Fruit fly (Drosophila melanogaster) whole organism, embryonic: Measurements from ENCODE around the gene LanB1.

ENCODE experiments used
- ATbp ChIP-seq: fragments of 200-800 bp; sonication (Bioruptor generic); optimal IDR thresholded peaks from 2 replicates; lab custom pipeline; 2017; ENCODE audit warnings: missing biosample characterization, mild to moderate bottlenecking, missing genetic modification characterization, missing genetic modification reagents
- Atf-2 ChIP-seq: fragments of 200-800 bp; sonication (Bioruptor generic); optimal IDR thresholded peaks from 2 replicates; lab custom pipeline; 2016; ENCODE audit warnings: missing biosample characterization, missing genetic modification characterization
- Atf6 ChIP-seq: fragments of 200-800 bp; sonication (Bioruptor generic); IDR thresholded peaks from 2 replicates; pipeline ENCODE4 v1.3.6; 2022; ENCODE audit warnings: missing biosample characterization, missing genetic modification characterization
- B-H1 ChIP-seq: fragments of 200-800 bp; sonication (Bioruptor generic); IDR thresholded peaks from 3 replicates; pipeline ENCODE4 v1.3.6; 2022; ENCODE audit warnings: missing biosample characterization, missing genetic modification characterization
- Bdp1 ChIP-seq: fragments of 200-800 bp; sonication (Bioruptor generic); optimal IDR thresholded peaks from 3 replicates; lab custom pipeline; 2016; ENCODE audit warnings: missing biosample characterization, missing genetic modification characterization
- C15 ChIP-seq: fragments of 200-800 bp; sonication (Bioruptor generic); IDR thresholded peaks from 3 replicates; pipeline ENCODE4 v1.3.6; 2022; ENCODE audit warnings: missing biosample characterization, missing genetic modification characterization
- CG10321 ChIP-seq: fragments of 200-800 bp; sonication (Bioruptor generic); IDR thresholded peaks from 2 replicates; pipeline ENCODE4 v1.3.6; 2022; ENCODE audit warnings: missing biosample characterization, missing genetic modification characterization
- CG10565 ChIP-seq: fragments of 200-800 bp; sonication (Bioruptor generic); optimal IDR thresholded peaks from 3 replicates; lab custom pipeline; 2016; ENCODE audit warnings: missing biosample characterization, mild to moderate bottlenecking, missing genetic modification characterization
- CG10979 ChIP-seq: fragments of 200-800 bp; sonication (Bioruptor generic); optimal IDR thresholded peaks from 2 replicates; lab custom pipeline; 2018; ENCODE audit warnings: missing biosample characterization, mild to moderate bottlenecking, missing genetic modification characterization, moderate library complexity
- CG11560 ChIP-seq: fragments of 200-800 bp; sonication (Bioruptor generic); IDR thresholded peaks from 3 replicates; pipeline ENCODE4 v1.3.6; 2022; ENCODE audit warnings: missing biosample characterization, missing genetic modification characterization
- CG14441 ChIP-seq: fragments of 200-800 bp; sonication (Bioruptor generic); IDR thresholded peaks from 2 replicates; pipeline ENCODE4 v1.3.6; 2022; ENCODE audit warnings: missing biosample characterization, missing genetic modification characterization
- CG17359 ChIP-seq: fragments of 200-800 bp; sonication (Bioruptor generic); optimal IDR thresholded peaks from 3 replicates; lab custom pipeline; 2018; ENCODE audit warnings: missing biosample characterization, mild to moderate bottlenecking, missing genetic modification characterization, moderate library complexity
- CG2129 ChIP-seq: fragments of 200-800 bp; sonication (Bioruptor generic); IDR thresholded peaks from 2 replicates; pipeline ENCODE4 v1.3.6; 2022; ENCODE audit warnings: missing biosample characterization, missing genetic modification characterization; ENCODE audit not compliant: partially characterized antibody
- CG30403 ChIP-seq: fragments of 200-800 bp; sonication (Bioruptor generic); optimal IDR thresholded peaks from 3 replicates; lab custom pipeline; 2016; ENCODE audit warnings: missing biosample characterization, missing genetic modification characterization
- CG3407 ChIP-seq: fragments of 200-800 bp; sonication (Bioruptor generic); optimal IDR thresholded peaks from 2 replicates; lab custom pipeline; 2018; ENCODE audit warnings: missing biosample characterization, mild to moderate bottlenecking, missing genetic modification characterization
- CG4404 ChIP-seq: fragments of 200-800 bp; sonication (Bioruptor generic); IDR thresholded peaks from 2 replicates; pipeline ENCODE4 v1.3.6; 2022; ENCODE audit warnings: missing biosample characterization, missing genetic modification characterization
- CG5180 ChIP-seq: fragments of 200-800 bp; sonication (Bioruptor generic); optimal IDR thresholded peaks from 3 replicates; lab custom pipeline; 2017; ENCODE audit warnings: missing biosample characterization, missing genetic modification characterization, mild to moderate bottlenecking, moderate library complexity, missing genetic modification reagents
- CG6175 ChIP-seq: fragments of 200-800 bp; sonication (Bioruptor generic); IDR thresholded peaks from 3 replicates; pipeline ENCODE4 v1.3.6; 2022; ENCODE audit warnings: missing biosample characterization, missing genetic modification characterization
- CG8089 ChIP-seq: fragments of 200-800 bp; sonication (Bioruptor generic); optimal IDR thresholded peaks from 3 replicates; lab custom pipeline; 2016; ENCODE audit warnings: missing biosample characterization, missing genetic modification characterization
- CG8281 ChIP-seq: fragments of 200-800 bp; sonication (Bioruptor generic); optimal IDR thresholded peaks from 2 replicates; lab custom pipeline; 2018; ENCODE audit warnings: missing biosample characterization, mild to moderate bottlenecking, missing genetic modification characterization, moderate library complexity
- CG8765 ChIP-seq: fragments of 200-800 bp; sonication (Bioruptor generic); IDR thresholded peaks from 2 replicates; pipeline ENCODE4 v1.3.6; 2022; ENCODE audit warnings: missing biosample characterization, missing genetic modification characterization
- CG8924 ChIP-seq: fragments of 200-800 bp; optimal IDR thresholded peaks from 3 replicates; lab custom pipeline; 2019; ENCODE audit warnings: missing biosample characterization, mild to moderate bottlenecking, missing genetic modification characterization, moderate library complexity
- CG9932 ChIP-seq: fragments of 200-800 bp; sonication (Bioruptor generic); IDR thresholded peaks from 2 replicates; pipeline ENCODE4 v1.3.6; 2022; ENCODE audit warnings: missing biosample characterization, missing genetic modification characterization
- Eip74EF ChIP-seq, 2 experiments: fragments of 200-800 bp in 1 of 2; fragments of >200 bp in 1 of 2; sonication (Bioruptor generic) in 1 of 2; optimal IDR thresholded peaks; 2 replicates each; lab custom pipeline; 2017 to 2019; ENCODE audit warnings: missing biosample characterization in 2 of 2, missing genetic modification characterization in 2 of 2, mild to moderate bottlenecking in 1 of 2, moderate library complexity in 1 of 2
- HHEX ChIP-seq: fragments of 200-800 bp; sonication (Bioruptor generic); optimal IDR thresholded peaks from 3 replicates; lab custom pipeline; 2017; ENCODE audit warnings: missing biosample characterization, mild to moderate bottlenecking, missing genetic modification characterization, missing genetic modification reagents
- Optix ChIP-seq: fragments of 200-800 bp; sonication (Bioruptor generic); IDR thresholded peaks from 3 replicates; pipeline ENCODE4 v1.3.6; 2022; ENCODE audit warnings: missing biosample characterization, missing genetic modification characterization
- Ptx1 ChIP-seq: fragments of 200-800 bp; sonication (Bioruptor generic); IDR thresholded peaks from 2 replicates; pipeline ENCODE4 v1.3.6; 2022; ENCODE audit warnings: missing biosample characterization, missing genetic modification characterization
- YL-1 ChIP-seq: fragments of 200-800 bp; sonication (Bioruptor generic); optimal IDR thresholded peaks from 3 replicates; lab custom pipeline; 2017; ENCODE audit warnings: missing biosample characterization, mild to moderate bottlenecking, missing genetic modification characterization
- ara ChIP-seq: fragments of 200-800 bp; sonication (Bioruptor generic); IDR thresholded peaks from 2 replicates; pipeline ENCODE4 v1.3.6; 2022; ENCODE audit warnings: missing biosample characterization, missing genetic modification characterization
- btn ChIP-seq: fragments of 200-800 bp; sonication (Bioruptor generic); optimal IDR thresholded peaks from 2 replicates; lab custom pipeline; 2016; ENCODE audit warnings: missing biosample characterization, missing genetic modification characterization
- ci ChIP-seq: fragments of 200-800 bp; sonication (Bioruptor generic); IDR thresholded peaks from 3 replicates; pipeline ENCODE4 v1.3.6; 2022; ENCODE audit warnings: missing biosample characterization, missing genetic modification characterization
- dmrt99B ChIP-seq: fragments of 200-800 bp; sonication (Bioruptor generic); optimal IDR thresholded peaks from 2 replicates; lab custom pipeline; 2018; ENCODE audit warnings: missing biosample characterization, mild to moderate bottlenecking, missing genetic modification characterization, moderate library complexity
- exex ChIP-seq: fragments of 200-800 bp; sonication (Bioruptor generic); optimal IDR thresholded peaks from 4 replicates; lab custom pipeline; 2018; ENCODE audit warnings: missing biosample characterization, mild to moderate bottlenecking, missing genetic modification characterization, moderate library complexity
- fd64A ChIP-seq: fragments of 200-800 bp; sonication (Bioruptor generic); optimal IDR thresholded peaks from 3 replicates; lab custom pipeline; 2018; ENCODE audit warnings: missing biosample characterization, mild to moderate bottlenecking, missing genetic modification characterization
- ftz-f1 ChIP-seq: fragments of 200-800 bp; sonication (Bioruptor generic); optimal IDR thresholded peaks from 2 replicates; lab custom pipeline; 2016; ENCODE audit warnings: missing biosample characterization, missing genetic modification characterization
- gsb ChIP-seq: fragments of 200-800 bp; sonication (Bioruptor generic); IDR thresholded peaks from 2 replicates; pipeline ENCODE4 v1.3.6; 2022; ENCODE audit warnings: missing biosample characterization, missing genetic modification characterization
- h ChIP-seq: fragments of >200 bp; optimal IDR thresholded peaks from 2 replicates; lab custom pipeline; 2017
- hth ChIP-seq: fragments of >200 bp; optimal IDR thresholded peaks from 2 replicates; lab custom pipeline; 2017; ENCODE audit warnings: inconsistent platforms
- ind ChIP-seq: fragments of 200-800 bp; sonication (Bioruptor generic); optimal IDR thresholded peaks from 3 replicates; lab custom pipeline; 2016; ENCODE audit warnings: missing biosample characterization, missing genetic modification characterization
- kni ChIP-seq: fragments of 200-800 bp; sonication (Bioruptor generic); optimal IDR thresholded peaks from 3 replicates; lab custom pipeline; 2017; ENCODE audit warnings: mild to moderate bottlenecking, missing biosample characterization, missing genetic modification reagents, missing genetic modification characterization
- knrl ChIP-seq: fragments of 200-800 bp; sonication (Bioruptor generic); IDR thresholded peaks from 3 replicates; pipeline ENCODE4 v1.3.6; 2022; ENCODE audit warnings: missing biosample characterization, missing genetic modification characterization; ENCODE audit not compliant: partially characterized antibody
- mld ChIP-seq: fragments of 200-800 bp; sonication (Bioruptor generic); IDR thresholded peaks from 3 replicates; pipeline ENCODE4 v1.3.6; 2022; ENCODE audit warnings: missing biosample characterization, missing genetic modification characterization; ENCODE audit not compliant: partially characterized antibody
- org-1 ChIP-seq: fragments of 200-800 bp; sonication (Bioruptor generic); optimal IDR thresholded peaks from 2 replicates; lab custom pipeline; 2017; ENCODE audit warnings: missing biosample characterization, missing genetic modification characterization
- pho ChIP-seq: fragments of 200-800 bp; sonication (Bioruptor generic); optimal IDR thresholded peaks from 2 replicates; lab custom pipeline; 2016; ENCODE audit warnings: missing biosample characterization, missing genetic modification characterization
- pnt ChIP-seq: fragments of 200-800 bp; sonication (Bioruptor generic); optimal IDR thresholded peaks from 3 replicates; lab custom pipeline; 2016; ENCODE audit warnings: missing biosample characterization, missing genetic modification characterization
- prd ChIP-seq, 3 experiments: fragments of >200 bp in 2 of 3; fragments of 200-800 bp in 1 of 3; sonication (Bioruptor generic) in 1 of 3; optimal IDR thresholded peaks in 2 of 3; IDR thresholded peaks in 1 of 3; 2 replicates in 2 of 3; 3 replicates in 1 of 3; pipeline versions ENCODE4 v1.3.6 to Lab custom; 2017 to 2022; ENCODE audit warnings: missing biosample characterization in 1 of 3, missing genetic modification characterization in 1 of 3
- run ChIP-seq: fragments of 200-800 bp; sonication (Bioruptor generic); optimal IDR thresholded peaks from 3 replicates; lab custom pipeline; 2018; ENCODE audit warnings: missing biosample characterization, mild to moderate bottlenecking, missing genetic modification characterization
- toy ChIP-seq: fragments of 200-800 bp; sonication (Bioruptor generic); IDR thresholded peaks from 2 replicates; pipeline ENCODE4 v1.3.6; 2022; ENCODE audit warnings: missing biosample characterization, missing genetic modification characterization
- tx ChIP-seq: fragments of 200-800 bp; sonication (Bioruptor generic); optimal IDR thresholded peaks from 2 replicates; lab custom pipeline; 2016; ENCODE audit warnings: missing biosample characterization, missing genetic modification characterization
- unc-4 ChIP-seq: fragments of 200-800 bp; sonication (Bioruptor generic); IDR thresholded peaks from 2 replicates; pipeline ENCODE4 v1.3.6; 2022; ENCODE audit warnings: missing biosample characterization, missing genetic modification characterization; ENCODE audit not compliant: partially characterized antibody
- yki ChIP-seq: fragments of >200 bp; optimal IDR thresholded peaks from 3 replicates; lab custom pipeline; 2018
- zf30C ChIP-seq: fragments of 200-800 bp; sonication (Bioruptor generic); optimal IDR thresholded peaks from 3 replicates; lab custom pipeline; 2018; ENCODE audit warnings: missing biosample characterization, mild to moderate bottlenecking, missing genetic modification characterization

LanB1 gene

DNA sequence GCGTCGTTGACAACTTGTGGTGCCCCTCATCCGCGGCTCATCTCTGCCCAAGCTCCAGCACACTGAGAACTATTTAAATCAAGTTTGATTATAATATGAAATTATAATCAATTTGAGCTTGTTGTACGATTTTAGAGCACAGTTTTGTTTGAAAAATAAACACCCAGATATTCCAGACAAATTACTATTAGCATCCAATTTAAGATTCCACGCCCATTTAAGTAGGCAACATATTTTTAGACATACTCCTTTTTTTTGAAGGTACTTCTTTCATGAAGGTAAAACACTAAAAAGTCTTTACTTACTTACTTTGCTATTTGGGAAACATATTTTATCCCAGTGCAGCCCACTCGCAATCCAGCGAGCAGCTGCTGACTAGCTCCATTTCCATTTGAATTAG, 26.8 kb downstream of the LanB1 start (continued):
- no peak for TF ChIP-seq YL-1 (GFP tag; lab: Kevin White, UChicago)
- no peak for TF ChIP-seq prd (optimal IDR thresholded peaks at IDR 0.05; lab: Kevin White, UChicago)
- TF ChIP-seq prd (GFP tag; IDR thresholded peaks at IDR 0.05; lab: Robert Waterston, UW): no peak
- no peak for TF ChIP-seq CG8281 (tag; lab: Kevin White, UChicago)
- no peak for TF ChIP-seq CG6175 (GFP tag; lab: Robert Waterston, UW)
- TF ChIP-seq run (tag; lab: Kevin White, UChicago): no peak
- no peak for TF ChIP-seq CG2129 (GFP tag; lab: Robert Waterston, UW)
- no peak for TF ChIP-seq pnt (GFP tag; lab: Kevin White, UChicago)
- TF ChIP-seq dmrt99B (tag; lab: Kevin White, UChicago): peak; percentile 40
- no peak for TF ChIP-seq mld (GFP tag; lab: Robert Waterston, UW)
- TF ChIP-seq CG17359: no peak
- no peak for TF ChIP-seq Eip74EF (GFP tag; optimal IDR thresholded peaks at IDR 0.05; lab: Kevin White, UChicago)
- TF ChIP-seq HHEX (GFP tag; lab: Kevin White, UChicago): no peak
- TF ChIP-seq yki: no peak
- TF ChIP-seq CG3407 (GFP tag; lab: Kevin White, UChicago): no peak
- no peak for TF ChIP-seq hth (lab: Kevin White, UChicago)
- no peak for TF ChIP-seq ind (GFP tag; lab: Kevin White, UChicago)
- TF ChIP-seq CG8765 (GFP tag; lab: Robert Waterston, UW): no peak
- TF ChIP-seq CG5180 (GFP tag; lab: Kevin White, UChicago): no peak
- no peak for TF ChIP-seq tx
- no peak for TF ChIP-seq ara (GFP tag; lab: Robert Waterston, UW)
- no peak for TF ChIP-seq fd64A (GFP tag; lab: Kevin White, UChicago)
- TF ChIP-seq pho (GFP tag; lab: Kevin White, UChicago): no peak
- TF ChIP-seq org-1: peak; percentile 10
- no peak for TF ChIP-seq CG8924 (tag; lab: Kevin White, UChicago)
- no peak for TF ChIP-seq h (lab: Kevin White, UChicago)
- no peak for TF ChIP-seq CG10321 (GFP tag; lab: Robert Waterston, UW)
- no peak for TF ChIP-seq unc-4
- TF ChIP-seq btn: no peak
- TF ChIP-seq ci: no peak
- TF ChIP-seq CG10565 (GFP tag; lab: Kevin White, UChicago): no peak
- TF ChIP-seq ftz-f1: no peak
- no peak for TF ChIP-seq CG4404 (GFP tag; lab: Robert Waterston, UW)
- TF ChIP-seq CG30403 (GFP tag; lab: Kevin White, UChicago): peak; percentile 27
- no peak for TF ChIP-seq gsb (GFP tag; lab: Robert Waterston, UW)
- TF ChIP-seq Optix (GFP tag; lab: Robert Waterston, UW): no peak
- no peak for TF ChIP-seq Atf6 (GFP tag; lab: Robert Waterston, UW)
- 0 out of 2 replicates have a peak, but pooled peaks have one; percentile 18 for TF ChIP-seq Ptx1 (GFP tag; lab: Robert Waterston, UW)
- no peak for TF ChIP-seq toy
- no peak for TF ChIP-seq kni (GFP tag; lab: Kevin White, UChicago)
- TF ChIP-seq ATbp (GFP tag; lab: Kevin White, UChicago): no peak
- TF ChIP-seq CG8089 (GFP tag; lab: Kevin White, UChicago): no peak
- TF ChIP-seq B-H1 (GFP tag; lab: Robert Waterston, UW): no peak
- TF ChIP-seq Atf-2: no peak
- TF ChIP-seq CG9932 (GFP tag; lab: Robert Waterston, UW): 0 out of 2 replicates have a peak, but pooled peaks have one; percentile 15
- TF ChIP-seq CG14441 (GFP tag; lab: Robert Waterston, UW): no peak
- TF ChIP-seq knrl (GFP tag; lab: Robert Waterston, UW): no peak
- TF ChIP-seq exex (tag; lab: Kevin White, UChicago): no peak
- no peak for TF ChIP-seq CG10979
- TF ChIP-seq CG11560 (tag; lab: Robert Waterston, UW): no peak
- TF ChIP-seq C15 (GFP tag; lab: Robert Waterston, UW): no peak
- no peak for TF ChIP-seq zf30C (GFP tag; lab: Kevin White, UChicago)
- TF ChIP-seq Bdp1 (GFP tag; lab: Kevin White, UChicago): no peak
